Worm (Caenorhabditis elegans) whole organism, L2 larva: Measurements from ENCODE around the gene taf-12.

Source experiments
- C34F6.9 ChIP-seq: fragments of 150-350 bp; optimal IDR thresholded peaks from 2 replicates; lab custom pipeline; 2014; ENCODE audit warnings: missing biosample characterization, missing genetic modification characterization
- F13H6.1 ChIP-seq: sonication (generic microtip); optimal IDR thresholded peaks from 2 replicates; lab custom pipeline; 2016; ENCODE audit warnings: missing genetic modification characterization, missing compliant biosample characterization
- R02D3.7 ChIP-seq: fragments of 150-350 bp; optimal IDR thresholded peaks from 2 replicates; lab custom pipeline; 2014; ENCODE audit warnings: missing biosample characterization, missing genetic modification characterization
- Y55F3AM.14 ChIP-seq: fragments of 200-800 bp; sonication (Bioruptor generic); optimal IDR thresholded peaks from 2 replicates; lab custom pipeline; 2018; ENCODE audit warnings: mild to moderate bottlenecking, missing genetic modification characterization, missing compliant biosample characterization
- ZK546.5 ChIP-seq: sonication (generic microtip); optimal IDR thresholded peaks from 2 replicates; lab custom pipeline; 2017; ENCODE audit warnings: missing biosample characterization, missing genetic modification characterization
- alr-1 ChIP-seq: fragments of 150-350 bp; optimal IDR thresholded peaks from 2 replicates; lab custom pipeline; 2014; ENCODE audit warnings: missing biosample characterization, missing genetic modification characterization
- aly-2 ChIP-seq: fragments of 150-350 bp; optimal IDR thresholded peaks from 2 replicates; lab custom pipeline; 2014; ENCODE audit warnings: missing biosample characterization, missing genetic modification characterization
- ama-1 ChIP-seq: fragments of 150-350 bp; optimal IDR thresholded peaks from 2 replicates; lab custom pipeline; 2018; ENCODE audit warnings: inconsistent platforms
- blmp-1 ChIP-seq: sonication (generic microtip); optimal IDR thresholded peaks from 2 replicates; lab custom pipeline; 2017; ENCODE audit warnings: missing genetic modification characterization, mild to moderate bottlenecking, missing compliant biosample characterization, antibody characterized with exemption, moderate library complexity; ENCODE audit not compliant: insufficient read depth
- ceh-82 ChIP-seq: fragments of 150-350 bp; optimal IDR thresholded peaks from 2 replicates; lab custom pipeline; 2014; ENCODE audit warnings: missing biosample characterization, missing genetic modification characterization
- crh-2 ChIP-seq: sonication (generic microtip); optimal IDR thresholded peaks from 2 replicates; lab custom pipeline; 2017; ENCODE audit warnings: missing biosample characterization, missing genetic modification characterization
- dmd-4 ChIP-seq: sonication (generic microtip); optimal IDR thresholded peaks from 2 replicates; lab custom pipeline; 2017; ENCODE audit warnings: missing biosample characterization, missing genetic modification characterization
- elt-3 ChIP-seq: sonication (generic microtip); optimal IDR thresholded peaks from 2 replicates; lab custom pipeline; 2017; ENCODE audit warnings: missing biosample characterization, missing genetic modification characterization
- fos-1 ChIP-seq: fragments of 150-350 bp; optimal IDR thresholded peaks from 2 replicates; lab custom pipeline; 2014; ENCODE audit warnings: missing biosample characterization, missing genetic modification characterization
- lin-13 ChIP-seq: fragments of 150-350 bp; optimal IDR thresholded peaks from 2 replicates; lab custom pipeline; 2014; ENCODE audit warnings: missing biosample characterization, missing genetic modification reagents, missing genetic modification characterization
- lsy-2 ChIP-seq, 2 experiments: fragments of 150-350 bp in 1 of 2; sonication (generic microtip) in 1 of 2; optimal IDR thresholded peaks; 2 replicates each; lab custom pipeline; 2014 to 2017; ENCODE audit warnings: missing biosample characterization in 2 of 2, missing genetic modification characterization in 2 of 2
- mab-5 ChIP-seq: fragments of 150-350 bp; optimal IDR thresholded peaks from 2 replicates; lab custom pipeline; 2014; ENCODE audit warnings: missing biosample characterization, missing genetic modification characterization
- mbf-1 ChIP-seq: sonication (generic microtip); optimal IDR thresholded peaks from 2 replicates; lab custom pipeline; 2017; ENCODE audit warnings: missing biosample characterization, missing genetic modification characterization
- mdl-1 ChIP-seq, 2 experiments: fragments of 150-350 bp in 1 of 2; sonication (generic microtip) in 1 of 2; optimal IDR thresholded peaks; 2 replicates each; lab custom pipeline; 2017; ENCODE audit warnings: missing biosample characterization in 2 of 2, missing genetic modification characterization in 2 of 2
- nhr-10 ChIP-seq: sonication (generic microtip); optimal IDR thresholded peaks from 2 replicates; lab custom pipeline; 2017; ENCODE audit warnings: missing biosample characterization, missing genetic modification characterization
- nhr-11 ChIP-seq: fragments of 150-350 bp; optimal IDR thresholded peaks from 2 replicates; lab custom pipeline; 2014; ENCODE audit warnings: missing biosample characterization, missing genetic modification characterization
- nhr-12 ChIP-seq: fragments of 150-350 bp; optimal IDR thresholded peaks from 2 replicates; lab custom pipeline; 2014; ENCODE audit warnings: missing biosample characterization, missing genetic modification characterization
- nhr-129 ChIP-seq: fragments of 150-350 bp; optimal IDR thresholded peaks from 2 replicates; lab custom pipeline; 2014; ENCODE audit warnings: missing biosample characterization, missing genetic modification characterization
- nhr-21 ChIP-seq: fragments of 150-350 bp; optimal IDR thresholded peaks from 2 replicates; lab custom pipeline; 2014; ENCODE audit warnings: missing biosample characterization, missing genetic modification characterization
- nhr-23 ChIP-seq: fragments of 150-350 bp; optimal IDR thresholded peaks from 2 replicates; lab custom pipeline; 2014; ENCODE audit warnings: missing biosample characterization, missing genetic modification reagents, missing genetic modification characterization
- nhr-237 ChIP-seq: fragments of 150-350 bp; optimal IDR thresholded peaks from 2 replicates; lab custom pipeline; 2014; ENCODE audit warnings: missing biosample characterization, missing genetic modification characterization
- nhr-25 ChIP-seq: fragments of 150-350 bp; sonication (generic microtip); optimal IDR thresholded peaks from 3 replicates; lab custom pipeline; 2014; ENCODE audit warnings: missing biosample characterization, missing genetic modification characterization
- nhr-6 ChIP-seq: fragments of 150-350 bp; optimal IDR thresholded peaks from 2 replicates; lab custom pipeline; 2014; ENCODE audit warnings: missing biosample characterization, missing genetic modification characterization
- nhr-77 ChIP-seq: fragments of 150-350 bp; optimal IDR thresholded peaks from 2 replicates; lab custom pipeline; 2014; ENCODE audit warnings: missing biosample characterization, missing genetic modification characterization
- peb-1 ChIP-seq: fragments of 150-350 bp; optimal IDR thresholded peaks from 2 replicates; lab custom pipeline; 2014; ENCODE audit warnings: missing biosample characterization, missing genetic modification characterization
- sem-4 ChIP-seq: fragments of 150-350 bp; optimal IDR thresholded peaks from 2 replicates; lab custom pipeline; 2014; ENCODE audit warnings: missing biosample characterization, missing genetic modification reagents, missing genetic modification characterization
- skn-1 ChIP-seq: sonication (generic microtip); optimal IDR thresholded peaks from 2 replicates; lab custom pipeline; 2017; ENCODE audit warnings: missing biosample characterization, missing genetic modification characterization
- sma-3 ChIP-seq: sonication (generic microtip); optimal IDR thresholded peaks from 2 replicates; lab custom pipeline; 2016; ENCODE audit warnings: missing genetic modification reagents, missing genetic modification characterization, missing compliant biosample characterization
- sma-9 ChIP-seq, 2 experiments: fragments of 150-350 bp in 1 of 2; sonication (generic microtip) in 1 of 2; optimal IDR thresholded peaks; 2 replicates each; lab custom pipeline; 2014 to 2016; ENCODE audit warnings: missing genetic modification characterization in 2 of 2, mild to moderate bottlenecking in 1 of 2, missing biosample characterization in 1 of 2, missing compliant biosample characterization in 1 of 2, missing genetic modification reagents in 1 of 2, moderate library complexity in 1 of 2
- unc-39 ChIP-seq: fragments of 150-350 bp; optimal IDR thresholded peaks from 2 replicates; lab custom pipeline; 2014; ENCODE audit warnings: missing biosample characterization, missing genetic modification characterization
- unc-55 ChIP-seq: fragments of 150-350 bp; sonication (generic microtip); optimal IDR thresholded peaks from 3 replicates; lab custom pipeline; 2014; ENCODE audit warnings: missing biosample characterization, missing genetic modification reagents, missing genetic modification characterization
- unc-62 ChIP-seq: fragments of 150-350 bp; optimal IDR thresholded peaks from 2 replicates; lab custom pipeline; 2014; ENCODE audit warnings: missing biosample characterization, missing genetic modification reagents, missing genetic modification characterization
- zag-1 ChIP-seq: fragments of 150-350 bp; optimal IDR thresholded peaks from 2 replicates; lab custom pipeline; 2014; ENCODE audit warnings: missing biosample characterization, missing genetic modification characterization
- ztf-11 ChIP-seq: sonication (generic microtip); optimal IDR thresholded peaks from 2 replicates; lab custom pipeline; 2017; ENCODE audit warnings: missing biosample characterization, missing genetic modification characterization

taf-12 gene

ce11 chrIII:11830522-11831489, 38.3 kb downstream of the taf-12 start:
- no peak for TF ChIP-seq C34F6.9 (tag; lab: Kevin White, UChicago)
- TF ChIP-seq lsy-2 (tag; optimal IDR thresholded peaks at IDR 0.05; lab: Kevin White, UChicago): peak in 1 of 2 experiments; percentile 3

ce11 chrIII:11829585-11830195, 39.4 kb downstream of the taf-12 start:
- TF ChIP-seq peb-1 (tag; lab: Kevin White, UChicago): no peak
- TF ChIP-seq sma-3 (GFP tag; lab: Kevin White, UChicago): no peak
- no peak for TF ChIP-seq R02D3.7
- no peak for TF ChIP-seq nhr-10
- no peak for TF ChIP-seq unc-39 (tag; lab: Kevin White, UChicago)
- TF ChIP-seq lsy-2 (tag; optimal IDR thresholded peaks at IDR 0.05; lab: Kevin White, UChicago): no peak
- TF ChIP-seq nhr-25 (tag; lab: Kevin White, UChicago): no peak
- TF ChIP-seq nhr-237 (tag; lab: Kevin White, UChicago): no peak
- no peak for TF ChIP-seq nhr-6 (tag; lab: Kevin White, UChicago)
- no peak for TF ChIP-seq aly-2 (tag; lab: Kevin White, UChicago)
- no peak for TF ChIP-seq elt-3 (tag; lab: Kevin White, UChicago)
- no peak for TF ChIP-seq nhr-11 (tag; lab: Kevin White, UChicago)
- TF ChIP-seq alr-1 (tag; lab: Kevin White, UChicago): no peak
- no peak for TF ChIP-seq zag-1 (tag; lab: Kevin White, UChicago)

- TF ChIP-seq ama-1 (lab: Kevin White, UChicago): no peak
- TF ChIP-seq, all 48 proteins: peak for 0
Measured at ce11 chrIII:11829062-11829461, 40.0 kb downstream of the taf-12 start.

DNA sequence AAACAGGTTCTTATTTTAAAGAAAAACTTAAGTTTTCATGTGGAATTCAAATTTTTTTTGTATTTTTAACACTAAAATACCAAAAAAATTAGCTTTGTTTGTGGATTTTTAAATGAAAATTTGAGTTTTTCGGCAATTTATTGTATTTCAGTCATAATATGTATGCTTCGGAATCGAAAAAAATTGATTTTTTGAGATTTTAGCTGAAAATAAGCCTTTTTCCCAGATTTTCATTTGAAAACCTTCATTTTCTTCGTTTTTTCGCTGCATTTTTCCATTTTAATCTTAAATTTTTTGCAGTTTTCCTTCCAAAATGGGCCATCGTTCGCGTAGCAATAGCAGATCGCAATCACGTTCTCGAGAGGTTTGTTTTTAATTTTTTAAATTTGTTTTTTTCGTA, 43.0 kb downstream of the taf-12 start, which contains the start of gene rsp-8:
Gene rsp-8 (plus strand): TSS at position 301 of the 400 bp plus-strand sequence.
- TF ChIP-seq lin-13 (no peak), sma-9 (GFP tag; optimal IDR thresholded peaks at IDR 0.05; lab: Kevin White, UChicago) (no peak), sma-9 (tag; optimal IDR thresholded peaks at IDR 0.05; lab: Kevin White, UChicago) (no peak), sma-3 (GFP tag; lab: Kevin White, UChicago) (no peak), F13H6.1 (tag; lab: Kevin White, UChicago) (no peak), nhr-21 (no peak), nhr-77 (tag; lab: Kevin White, UChicago) (no peak), crh-2 (tag; lab: Kevin White, UChicago) (no peak), fos-1 (tag; lab: Kevin White, UChicago) (no peak), ceh-82 (tag; lab: Kevin White, UChicago) (no peak), elt-3 (tag; lab: Kevin White, UChicago) (no peak), Y55F3AM.14 (GFP tag; lab: Kevin White, UChicago) (no peak), unc-55 (no peak), nhr-237 (tag; lab: Kevin White, UChicago) (no peak), C34F6.9 (tag; lab: Kevin White, UChicago) (no peak), ama-1 (lab: Kevin White, UChicago) (no peak), blmp-1 (tag; lab: Kevin White, UChicago) (no peak), peb-1 (tag; lab: Kevin White, UChicago) (no peak), nhr-6 (tag; lab: Kevin White, UChicago) (no peak), nhr-11 (tag; lab: Kevin White, UChicago) (no peak), mdl-1 (tag; optimal IDR thresholded peaks at IDR 0.05; lab: Kevin White, UChicago) (no peak)

ce11 chrIII:11825654-11826053, 43.4 kb downstream of the taf-12 start:
- TF ChIP-seq lin-13 (peak; percentile 51), F13H6.1 (tag; lab: Kevin White, UChicago) (peak; percentile 38), skn-1 (tag; lab: Kevin White, UChicago) (no peak), nhr-12 (no peak), sma-9 (GFP tag; optimal IDR thresholded peaks at IDR 0.05; lab: Kevin White, UChicago) (peak; percentile 0), sma-9 (tag; optimal IDR thresholded peaks at IDR 0.05; lab: Kevin White, UChicago) (no peak), ZK546.5 (tag; lab: Kevin White, UChicago) (no peak), nhr-237 (tag; lab: Kevin White, UChicago) (no peak), mbf-1 (no peak), fos-1 (tag; lab: Kevin White, UChicago) (peak; percentile 48), nhr-23 (no peak), alr-1 (tag; lab: Kevin White, UChicago) (no peak), unc-62 (GFP tag; lab: Kevin White, UChicago) (no peak), aly-2 (tag; lab: Kevin White, UChicago) (no peak), nhr-129 (peak; percentile 43), nhr-10 (no peak), C34F6.9 (tag; lab: Kevin White, UChicago) (peak; percentile 87), crh-2 (tag; lab: Kevin White, UChicago) (peak; percentile 74), mab-5 (tag; lab: Kevin White, UChicago) (peak; percentile 22), Y55F3AM.14 (GFP tag; lab: Kevin White, UChicago) (no peak), sem-4 (tag; lab: Kevin White, UChicago) (peak; percentile 84), dmd-4 (tag; lab: Kevin White, UChicago) (no peak), R02D3.7 (no peak), ztf-11 (no peak)
